Worm (Caenorhabditis elegans) whole organism, late embryonic: Measurements from ENCODE around the gene obr-3.

Source experiments
- ceh-30 ChIP-seq: fragments of 150-350 bp; optimal IDR thresholded peaks from 2 replicates; lab custom pipeline; 2014; ENCODE audit warnings: missing biosample characterization, missing genetic modification characterization
- lin-11 ChIP-seq: fragments of 200-800 bp; sonication (Bioruptor generic); optimal IDR thresholded peaks from 2 replicates; lab custom pipeline; 2018; ENCODE audit warnings: mild to moderate bottlenecking, missing genetic modification characterization, missing compliant biosample characterization

- TF ChIP-seq lin-11 (tag; lab: Kevin White, UChicago) (no peak), ceh-30 (tag; lab: Kevin White, UChicago) (no peak)
These were observed 13.8 kb upstream of the obr-3 start, which contains the start of gene twk-23 for ce11 chrX:13823482-13823881.
